Worm (Caenorhabditis elegans) whole organism, mixed stage, embryonic: ENCODE results near the gene C36B7.3.

Experiments
- M03D4.4 ChIP-seq: sonication (generic microtip); optimal IDR thresholded peaks from 2 replicates; lab custom pipeline; 2017; ENCODE audit warnings: mild to moderate bottlenecking, missing genetic modification characterization, missing compliant biosample characterization
- bed-3 ChIP-seq: fragments of 200-800 bp; sonication (Bioruptor generic); optimal IDR thresholded peaks from 3 replicates; lab custom pipeline; 2018; ENCODE audit warnings: mild to moderate bottlenecking, missing genetic modification characterization, moderate library complexity, missing compliant biosample characterization
- blmp-1 ChIP-seq: fragments of 150-350 bp; optimal IDR thresholded peaks from 2 replicates; lab custom pipeline; 2014; ENCODE audit warnings: missing biosample characterization, missing genetic modification characterization
- ceh-39 ChIP-seq: fragments of 150-350 bp; optimal IDR thresholded peaks from 2 replicates; lab custom pipeline; 2014; ENCODE audit warnings: missing biosample characterization, missing genetic modification characterization
- ceh-43 ChIP-seq: fragments of 200-800 bp; sonication (Bioruptor generic); optimal IDR thresholded peaks from 2 replicates; lab custom pipeline; 2018; ENCODE audit warnings: mild to moderate bottlenecking, missing genetic modification characterization, moderate library complexity, missing compliant biosample characterization
- ces-1 ChIP-seq: fragments of 150-350 bp; optimal IDR thresholded peaks from 2 replicates; lab custom pipeline; 2014; ENCODE audit warnings: missing biosample characterization, missing genetic modification reagents, missing genetic modification characterization
- cnd-1 ChIP-seq: fragments of 200-800 bp; sonication (Bioruptor generic); optimal IDR thresholded peaks from 2 replicates; lab custom pipeline; 2018; ENCODE audit warnings: mild to moderate bottlenecking, missing genetic modification characterization, missing compliant biosample characterization
- drap-1 ChIP-seq: fragments of 200-800 bp; sonication (Bioruptor generic); optimal IDR thresholded peaks from 3 replicates; lab custom pipeline; 2018; ENCODE audit warnings: mild to moderate bottlenecking, missing genetic modification characterization, missing compliant biosample characterization
- elt-1 ChIP-seq: sonication (generic microtip); optimal IDR thresholded peaks from 2 replicates; lab custom pipeline; 2017; ENCODE audit warnings: missing genetic modification characterization, mild to moderate bottlenecking, missing compliant biosample characterization, antibody characterized with exemption, moderate library complexity, borderline replicate concordance; ENCODE audit not compliant: insufficient read depth
- flh-1 ChIP-seq: fragments of 200-800 bp; sonication (Bioruptor generic); optimal IDR thresholded peaks from 2 replicates; lab custom pipeline; 2018; ENCODE audit warnings: mild to moderate bottlenecking, missing genetic modification characterization, moderate library complexity, missing compliant biosample characterization
- ham-2 ChIP-seq: fragments of 200-800 bp; sonication (Bioruptor generic); optimal IDR thresholded peaks from 2 replicates; lab custom pipeline; 2018; ENCODE audit warnings: mild to moderate bottlenecking, missing genetic modification characterization, missing compliant biosample characterization
- hlh-1 ChIP-seq: fragments of 150-350 bp; optimal IDR thresholded peaks from 2 replicates; lab custom pipeline; 2014; ENCODE audit warnings: missing biosample characterization, missing genetic modification reagents, missing genetic modification characterization
- lin-13 ChIP-seq: fragments of 150-350 bp; optimal IDR thresholded peaks from 2 replicates; lab custom pipeline; 2014; ENCODE audit warnings: missing biosample characterization, missing genetic modification characterization
- lin-32 ChIP-seq: fragments of 200-800 bp; sonication (Bioruptor generic); optimal IDR thresholded peaks from 2 replicates; lab custom pipeline; 2018; ENCODE audit warnings: mild to moderate bottlenecking, missing genetic modification characterization, missing compliant biosample characterization
- lsy-2 ChIP-seq: fragments of 150-350 bp; optimal IDR thresholded peaks from 2 replicates; lab custom pipeline; 2014; ENCODE audit warnings: missing biosample characterization, missing genetic modification characterization
- mab-5 ChIP-seq: fragments of 150-350 bp; optimal IDR thresholded peaks from 2 replicates; lab custom pipeline; 2014; ENCODE audit warnings: missing biosample characterization, missing genetic modification characterization
- mep-1 ChIP-seq: fragments of 150-350 bp; optimal IDR thresholded peaks from 2 replicates; lab custom pipeline; 2017; ENCODE audit warnings: missing biosample characterization, missing genetic modification reagents, missing genetic modification characterization, inconsistent platforms
- mls-2 ChIP-seq: sonication (generic microtip); optimal IDR thresholded peaks from 2 replicates; lab custom pipeline; 2016; ENCODE audit warnings: mild to moderate bottlenecking, missing genetic modification characterization, moderate library complexity, missing compliant biosample characterization
- nhr-12 ChIP-seq: fragments of 150-350 bp; optimal IDR thresholded peaks from 2 replicates; lab custom pipeline; 2014; ENCODE audit warnings: missing biosample characterization, missing genetic modification characterization
- nhr-2 ChIP-seq: fragments of 150-350 bp; optimal IDR thresholded peaks from 2 replicates; lab custom pipeline; 2014; ENCODE audit warnings: missing biosample characterization, missing genetic modification characterization
- nhr-237 ChIP-seq: fragments of 150-350 bp; optimal IDR thresholded peaks from 2 replicates; lab custom pipeline; 2014; ENCODE audit warnings: missing biosample characterization, missing genetic modification characterization
- nhr-28 ChIP-seq: fragments of 150-350 bp; optimal IDR thresholded peaks from 2 replicates; lab custom pipeline; 2014; ENCODE audit warnings: missing biosample characterization, missing genetic modification characterization
- nhr-76 ChIP-seq: sonication (generic microtip); optimal IDR thresholded peaks from 2 replicates; lab custom pipeline; 2017; ENCODE audit warnings: missing biosample characterization, missing genetic modification characterization
- sem-2 ChIP-seq: fragments of 200-800 bp; sonication (Bioruptor generic); optimal IDR thresholded peaks from 2 replicates; lab custom pipeline; 2018; ENCODE audit warnings: mild to moderate bottlenecking, missing genetic modification characterization, missing compliant biosample characterization
- snpc-4 ChIP-seq: fragments of 150-350 bp; optimal IDR thresholded peaks from 2 replicates; lab custom pipeline; 2014; ENCODE audit warnings: missing biosample characterization, missing genetic modification characterization
- sptf-1 ChIP-seq: sonication (generic microtip); optimal IDR thresholded peaks from 2 replicates; lab custom pipeline; 2017; ENCODE audit warnings: mild to moderate bottlenecking, missing genetic modification characterization, moderate library complexity, missing compliant biosample characterization
- tbx-8 ChIP-seq: fragments of 200-800 bp; sonication (Bioruptor generic); optimal IDR thresholded peaks from 2 replicates; lab custom pipeline; 2018; ENCODE audit warnings: mild to moderate bottlenecking, missing genetic modification characterization, moderate library complexity, missing compliant biosample characterization
- unc-120 ChIP-seq: sonication (generic microtip); optimal IDR thresholded peaks from 2 replicates; lab custom pipeline; 2017; ENCODE audit warnings: missing genetic modification characterization, missing compliant biosample characterization; ENCODE audit not compliant: poor library complexity, severe bottlenecking
- unc-39 ChIP-seq: fragments of 150-350 bp; optimal IDR thresholded peaks from 2 replicates; lab custom pipeline; 2014; ENCODE audit warnings: missing biosample characterization, missing genetic modification characterization
- zip-8 ChIP-seq: fragments of 150-350 bp; optimal IDR thresholded peaks from 2 replicates; lab custom pipeline; 2014; ENCODE audit warnings: missing biosample characterization, missing genetic modification characterization

C36B7.3 gene

ce11 chrX:7085067-7085466 lies 16.5 kb upstream of the C36B7.3 start, which contains the start of gene Y1B5A.1:
Gene Y1B5A.1, plus strand, starts transcription at chrX:7085367.
- TF ChIP-seq unc-39 (tag; lab: Kevin White, UChicago), result no peak
- TF ChIP-seq, all 35 proteins: peak for 0

ce11 chrX:7085912-7086311 lies 15.7 kb upstream of the C36B7.3 start, which contains the start of gene C36B7.4:
Gene C36B7.4, minus strand, starts transcription at chrX:7086012.
- TF ChIP-seq ceh-39 (tag; lab: Kevin White, UChicago) (no peak), ceh-43 (GFP tag; lab: Kevin White, UChicago) (no peak), nhr-12 (no peak), cnd-1 (tag; lab: Kevin White, UChicago) (no peak), nhr-76 (tag; lab: Kevin White, UChicago) (no peak), elt-1 (tag; lab: Kevin White, UChicago) (no peak), sptf-1 (tag; lab: Kevin White, UChicago) (no peak), tbx-8 (GFP tag; lab: Kevin White, UChicago) (no peak), ces-1 (no peak), nhr-28 (tag; lab: Kevin White, UChicago) (no peak), unc-39 (tag; lab: Kevin White, UChicago) (no peak), sem-2 (GFP tag; lab: Kevin White, UChicago) (no peak), flh-1 (GFP tag; lab: Kevin White, UChicago) (no peak), hlh-1 (tag; lab: Kevin White, UChicago) (no peak), bed-3 (GFP tag; lab: Kevin White, UChicago) (no peak), snpc-4 (tag; lab: Kevin White, UChicago) (no peak), zip-8 (tag; lab: Kevin White, UChicago) (no peak), lin-32 (GFP tag; lab: Kevin White, UChicago) (no peak), unc-120 (tag; lab: Kevin White, UChicago) (no peak), nhr-237 (tag; lab: Kevin White, UChicago) (no peak)

- TF ChIP-seq nhr-2 (tag; lab: Kevin White, UChicago), result no peak
- TF ChIP-seq elt-1 (tag; lab: Kevin White, UChicago), result no peak
- TF ChIP-seq lsy-2 (tag; lab: Kevin White, UChicago), result no peak
- no peak for TF ChIP-seq snpc-4 (tag; lab: Kevin White, UChicago)
- TF ChIP-seq nhr-76 (tag; lab: Kevin White, UChicago), result no peak
- TF ChIP-seq drap-1 (GFP tag; lab: Kevin White, UChicago), result no peak
- no peak for TF ChIP-seq nhr-237 (tag; lab: Kevin White, UChicago)
- no peak for TF ChIP-seq mep-1 (tag; lab: Kevin White, UChicago)
- TF ChIP-seq ceh-39 (tag; lab: Kevin White, UChicago), result no peak
- no peak for TF ChIP-seq blmp-1 (tag; lab: Kevin White, UChicago)
- no peak for TF ChIP-seq lin-13 (tag; lab: Kevin White, UChicago)
- TF ChIP-seq ceh-43 (GFP tag; lab: Kevin White, UChicago), result no peak
- no peak for TF ChIP-seq flh-1 (GFP tag; lab: Kevin White, UChicago)
- no peak for TF ChIP-seq lin-32 (GFP tag; lab: Kevin White, UChicago)
- TF ChIP-seq tbx-8 (GFP tag; lab: Kevin White, UChicago), result no peak
- TF ChIP-seq ces-1, result no peak
- no peak for TF ChIP-seq sem-2 (GFP tag; lab: Kevin White, UChicago)
- TF ChIP-seq mab-5 (tag; lab: Kevin White, UChicago), result no peak
- TF ChIP-seq bed-3 (GFP tag; lab: Kevin White, UChicago), result no peak
- TF ChIP-seq unc-120 (tag; lab: Kevin White, UChicago), result no peak
These were observed 5.2 kb upstream of the C36B7.3 start, which contains the start of gene C36B7.5 for ce11 chrX:7096349-7096748. Gene C36B7.5, minus strand, starts transcription at chrX:7096449.

- no peak for TF ChIP-seq ham-2
- no peak for TF ChIP-seq mls-2 (tag; lab: Kevin White, UChicago)
- TF ChIP-seq lsy-2 (tag; lab: Kevin White, UChicago), result no peak
- TF ChIP-seq cnd-1 (tag; lab: Kevin White, UChicago), result no peak
- TF ChIP-seq unc-39 (tag; lab: Kevin White, UChicago), result no peak
- TF ChIP-seq ceh-43 (GFP tag; lab: Kevin White, UChicago), result no peak
- TF ChIP-seq lin-32 (GFP tag; lab: Kevin White, UChicago), result no peak
- no peak for TF ChIP-seq nhr-12
- no peak for TF ChIP-seq sem-2 (GFP tag; lab: Kevin White, UChicago)
- no peak for TF ChIP-seq M03D4.4 (tag; lab: Kevin White, UChicago)
- TF ChIP-seq tbx-8 (GFP tag; lab: Kevin White, UChicago), result no peak
These were observed 2.5 kb upstream of the C36B7.3 start for ce11 chrX:7099049-7099448.
